Fruit fly (Drosophila melanogaster): ENCODE measurements around the gene CG8087.

Gene CG8087

DNA sequence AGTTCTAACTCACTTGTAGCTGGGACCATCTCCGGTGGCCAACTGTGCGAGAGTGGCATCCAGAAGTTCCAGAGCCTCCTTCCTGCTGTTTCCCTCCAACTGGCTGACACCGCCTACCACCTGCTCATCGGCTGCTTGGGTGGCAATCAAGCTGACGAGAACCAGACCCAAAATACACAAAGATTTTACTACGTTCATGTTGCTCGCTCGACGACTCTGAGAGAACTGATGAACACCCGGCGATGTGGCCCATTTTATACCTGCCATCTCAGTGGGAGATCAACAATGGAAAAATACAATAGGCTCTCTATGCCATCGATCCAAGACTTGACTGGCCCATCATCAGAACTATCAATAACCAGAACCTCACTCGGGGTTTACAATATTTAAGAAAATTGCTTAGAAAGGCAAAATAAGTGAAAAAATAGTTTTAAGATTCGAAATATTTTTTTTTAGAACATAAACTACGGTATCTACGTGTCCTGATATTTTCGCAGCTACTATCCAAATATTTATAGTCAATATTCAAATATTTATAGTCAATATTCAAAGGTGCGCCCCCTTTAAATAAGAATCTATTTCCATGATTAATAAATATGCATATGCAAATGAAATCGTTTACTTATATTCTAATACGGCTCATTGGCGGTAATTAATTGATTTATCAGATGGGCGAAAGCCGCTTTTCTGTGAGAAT is 5.0 kb upstream of the CG8087 start, which contains the start of gene Cys (continued):
- TF ChIP-seq z (GFP tag; IDR thresholded peaks at IDR 0.05), result 0 out of 3 replicates have a peak, but pooled peaks have one; percentile 61
- TF ChIP-seq prd (optimal IDR thresholded peaks at IDR 0.05), result no peak
- TF ChIP-seq prd (GFP tag; IDR thresholded peaks at IDR 0.05), result peak; percentile 22; the same call in 1 of the 3 replicates
- TF ChIP-seq dan (GFP tag; IDR thresholded peaks at IDR 0.05), result no peak
- no peak for TF ChIP-seq CG3995 (GFP tag; optimal IDR thresholded peaks at IDR 0.05)
- TF ChIP-seq CG15011 (GFP tag; optimal IDR thresholded peaks at IDR 0.05), result no peak
- no peak for TF ChIP-seq CG11093 (GFP tag; IDR thresholded peaks at IDR 0.05)
- TF ChIP-seq Doc2 (GFP tag; IDR thresholded peaks at IDR 0.05), result no peak
- no peak for TF ChIP-seq NK7.1 (GFP tag; optimal IDR thresholded peaks at IDR 0.05)
- no peak for TF ChIP-seq CG4360 (GFP tag; IDR thresholded peaks at IDR 0.05)
- no peak for TF ChIP-seq crol (GFP tag; IDR thresholded peaks at IDR 0.05)
- peak; percentile 47; the same call in 1 of the 2 replicates for TF ChIP-seq CG32532 (GFP tag; IDR thresholded peaks at IDR 0.05)
- TF ChIP-seq Taf1 (GFP tag; IDR thresholded peaks at IDR 0.05), result no peak
- peak; percentile 26; the same call in 1 of the 2 replicates for TF ChIP-seq amos (GFP tag; IDR thresholded peaks at IDR 0.05; ENCODE audit: partially characterized antibody)
- no peak for TF ChIP-seq gfzf (GFP tag; optimal IDR thresholded peaks at IDR 0.05)
- TF ChIP-seq CG14710 (tag; optimal IDR thresholded peaks at IDR 0.05), result no peak
- TF ChIP-seq Ravus (GFP tag; IDR thresholded peaks at IDR 0.05), result no peak
- no peak for TF ChIP-seq kni (GFP tag; optimal IDR thresholded peaks at IDR 0.05)
- TF ChIP-seq CG17385 (GFP tag; optimal IDR thresholded peaks at IDR 0.05), result peak; percentile 23
- TF ChIP-seq jigr1 (GFP tag; IDR thresholded peaks at IDR 0.05), result no peak
- no peak for TF ChIP-seq kay (GFP tag; optimal IDR thresholded peaks at IDR 0.05)
- no peak for TF ChIP-seq CG7963 (GFP tag; IDR thresholded peaks at IDR 0.05; ENCODE audit: partially characterized antibody)
- no peak for TF ChIP-seq Ets97D (GFP tag; optimal IDR thresholded peaks at IDR 0.05)
- TF ChIP-seq CG7357 (GFP tag; IDR thresholded peaks at IDR 0.05), result no peak
- TF ChIP-seq shn (GFP tag; optimal IDR thresholded peaks at IDR 0.05), result no peak
- no peak for TF ChIP-seq insv (GFP tag; optimal IDR thresholded peaks at IDR 0.05)
- TF ChIP-seq ewg (GFP tag; optimal IDR thresholded peaks at IDR 0.05), result no peak
- TF ChIP-seq CG12219 (GFP tag; optimal IDR thresholded peaks at IDR 0.05), result no peak
- TF ChIP-seq lola (GFP tag; optimal IDR thresholded peaks at IDR 0.05), result peak in 1 of 3 experiments; percentile 11
- TF ChIP-seq Abd-B (GFP tag; optimal IDR thresholded peaks at IDR 0.05), result no peak
- no peak for TF ChIP-seq CG11504 (tag; optimal IDR thresholded peaks at IDR 0.05)
- TF ChIP-seq chn (GFP tag; optimal IDR thresholded peaks at IDR 0.05), result no peak
- TF ChIP-seq CG34422 (GFP tag; IDR thresholded peaks at IDR 0.05), result no peak
- TF ChIP-seq CG2129 (GFP tag; IDR thresholded peaks at IDR 0.05; ENCODE audit: partially characterized antibody), result no peak
- 0 out of 2 replicates have a peak, but pooled peaks have one; percentile 15 for TF ChIP-seq CG32767 (GFP tag; IDR thresholded peaks at IDR 0.05)
- no peak for TF ChIP-seq CG9817 (tag; optimal IDR thresholded peaks at IDR 0.05)
- no peak for TF ChIP-seq CG8924 (tag; optimal IDR thresholded peaks at IDR 0.05)
- no peak; the same call in 1 of the 2 replicates for TF ChIP-seq CG14014 (GFP tag; IDR thresholded peaks at IDR 0.05)
- TF ChIP-seq ap (GFP tag; IDR thresholded peaks at IDR 0.05), result 0 out of 2 replicates have a peak, but pooled peaks have one; percentile 39
- TF ChIP-seq aop (GFP tag; IDR thresholded peaks at IDR 0.05), result no peak
- no peak for TF ChIP-seq cad (GFP tag; optimal IDR thresholded peaks at IDR 0.05)
- TF ChIP-seq bbx (GFP tag; IDR thresholded peaks at IDR 0.05; ENCODE audit: partially characterized antibody), result no peak
- no peak for TF ChIP-seq gcm (GFP tag; optimal IDR thresholded peaks at IDR 0.05)
- TF ChIP-seq CG7987 (GFP tag; optimal IDR thresholded peaks at IDR 0.05), result no peak
- TF ChIP-seq Dp (GFP tag; optimal IDR thresholded peaks at IDR 0.05), result no peak
- TF ChIP-seq ATbp (GFP tag; optimal IDR thresholded peaks at IDR 0.05), result no peak
- no peak for TF ChIP-seq tgo (GFP tag; IDR thresholded peaks at IDR 0.05)
- TF ChIP-seq CG1603 (tag; optimal IDR thresholded peaks at IDR 0.05), result peak; percentile 13
- TF ChIP-seq pros (GFP tag; optimal IDR thresholded peaks at IDR 0.05), result no peak
- no peak for TF ChIP-seq Hmx (GFP tag; optimal IDR thresholded peaks at IDR 0.05)

Measured in whole organism, embryonic.